Worm (Caenorhabditis elegans) whole organism, late embryonic: ENCODE data around the gene K04G11.3.

ENCODE experiments used
- C38D4.7 ChIP-seq: fragments of 200-800 bp; sonication (Bioruptor generic); optimal IDR thresholded peaks from 2 replicates; lab custom pipeline; 2018; ENCODE audit warnings: mild to moderate bottlenecking, missing genetic modification characterization, moderate library complexity, missing compliant biosample characterization
- K09A11.1 ChIP-seq: sonication (generic microtip); optimal IDR thresholded peaks from 2 replicates; lab custom pipeline; 2017; ENCODE audit warnings: antibody characterized with exemption, mild to moderate bottlenecking, missing genetic modification characterization, missing compliant biosample characterization; ENCODE audit not compliant: insufficient read depth
- T23F11.4 ChIP-seq: fragments of 200-800 bp; sonication (Bioruptor generic); optimal IDR thresholded peaks from 2 replicates; lab custom pipeline; 2018; ENCODE audit warnings: mild to moderate bottlenecking, missing genetic modification characterization, missing compliant biosample characterization
- ahr-1 ChIP-seq: sonication (generic microtip); optimal IDR thresholded peaks from 2 replicates; lab custom pipeline; 2016; ENCODE audit warnings: missing genetic modification characterization, missing compliant biosample characterization
- ama-1 ChIP-seq: fragments of 150-350 bp; optimal IDR thresholded peaks from 2 replicates; lab custom pipeline; 2014
- ceh-14 ChIP-seq: sonication (generic microtip); optimal IDR thresholded peaks from 2 replicates; lab custom pipeline; 2016; ENCODE audit warnings: missing genotype, missing genetic modification characterization, missing compliant biosample characterization
- ceh-18 ChIP-seq: sonication (generic microtip); optimal IDR thresholded peaks from 2 replicates; lab custom pipeline; 2016; ENCODE audit warnings: missing genetic modification characterization, missing compliant biosample characterization
- ceh-2 ChIP-seq: sonication (generic microtip); optimal IDR thresholded peaks from 2 replicates; lab custom pipeline; 2016; ENCODE audit warnings: missing genotype, missing genetic modification characterization, missing compliant biosample characterization
- ceh-22 ChIP-seq: sonication (generic microtip); optimal IDR thresholded peaks from 2 replicates; lab custom pipeline; 2017; ENCODE audit warnings: missing biosample characterization, missing genetic modification characterization
- ceh-24 ChIP-seq: sonication (generic microtip); optimal IDR thresholded peaks from 2 replicates; lab custom pipeline; 2016; ENCODE audit warnings: mild to moderate bottlenecking, missing genetic modification characterization, missing compliant biosample characterization
- ceh-31 ChIP-seq: sonication (generic microtip); optimal IDR thresholded peaks from 2 replicates; lab custom pipeline; 2016; ENCODE audit warnings: missing genetic modification characterization, missing compliant biosample characterization
- ceh-34 ChIP-seq: sonication (generic microtip); optimal IDR thresholded peaks from 2 replicates; lab custom pipeline; 2016; ENCODE audit warnings: mild to moderate bottlenecking, missing genetic modification characterization, missing compliant biosample characterization
- ceh-45 ChIP-seq: fragments of 200-800 bp; sonication (Bioruptor generic); IDR thresholded peaks from 2 replicates; pipeline ENCODE4 v1.3.6; 2022; ENCODE audit warnings: missing genetic modification reagents, missing genetic modification characterization, missing compliant biosample characterization
- ceh-6 ChIP-seq: fragments of 200-800 bp; sonication (Bioruptor generic); optimal IDR thresholded peaks from 2 replicates; lab custom pipeline; 2018; ENCODE audit warnings: mild to moderate bottlenecking, missing genetic modification characterization, missing compliant biosample characterization
- ets-4 ChIP-seq: sonication (generic microtip); optimal IDR thresholded peaks from 2 replicates; lab custom pipeline; 2016; ENCODE audit warnings: missing genetic modification characterization, missing compliant biosample characterization
- eyg-1 ChIP-seq: sonication (generic microtip); optimal IDR thresholded peaks from 2 replicates; lab custom pipeline; 2016; ENCODE audit warnings: missing genotype, missing genetic modification characterization, missing compliant biosample characterization
- fkh-6 ChIP-seq: sonication (generic microtip); optimal IDR thresholded peaks from 2 replicates; lab custom pipeline; 2016; ENCODE audit warnings: missing genetic modification characterization, missing compliant biosample characterization
- hlh-6 ChIP-seq: sonication (generic microtip); optimal IDR thresholded peaks from 2 replicates; lab custom pipeline; 2016; ENCODE audit warnings: missing genotype, missing genetic modification characterization, missing compliant biosample characterization
- hlh-8 ChIP-seq: sonication (generic microtip); optimal IDR thresholded peaks from 2 replicates; lab custom pipeline; 2016; ENCODE audit warnings: missing genotype, missing genetic modification characterization, missing compliant biosample characterization
- lim-6 ChIP-seq: sonication (generic microtip); optimal IDR thresholded peaks from 2 replicates; lab custom pipeline; 2016; ENCODE audit warnings: missing genetic modification characterization, missing compliant biosample characterization
- nfya-1 ChIP-seq: sonication (generic microtip); optimal IDR thresholded peaks from 2 replicates; lab custom pipeline; 2017; ENCODE audit warnings: missing genetic modification characterization, mild to moderate bottlenecking, missing compliant biosample characterization, antibody characterized with exemption, moderate library complexity
- pag-3 ChIP-seq: sonication (generic microtip); optimal IDR thresholded peaks from 2 replicates; lab custom pipeline; 2016; ENCODE audit warnings: missing compliant biosample characterization, missing genetic modification characterization, borderline replicate concordance
- pat-9 ChIP-seq: fragments of 200-800 bp; sonication (Bioruptor generic); optimal IDR thresholded peaks from 2 replicates; lab custom pipeline; 2018; ENCODE audit warnings: mild to moderate bottlenecking, missing genetic modification characterization, moderate library complexity, missing compliant biosample characterization
- pax-1 ChIP-seq: fragments of 150-350 bp; optimal IDR thresholded peaks from 2 replicates; lab custom pipeline; 2014; ENCODE audit warnings: missing biosample characterization, missing genetic modification characterization
- pha-2 ChIP-seq: sonication (generic microtip); optimal IDR thresholded peaks from 2 replicates; lab custom pipeline; 2017; ENCODE audit warnings: mild to moderate bottlenecking, missing genetic modification characterization, missing compliant biosample characterization
- pha-4 ChIP-seq: fragments of 150-350 bp; optimal IDR thresholded peaks from 2 replicates; lab custom pipeline; 2018; ENCODE audit warnings: missing biosample characterization, missing genetic modification reagents, missing genetic modification characterization
- ref-2 ChIP-seq: sonication (generic microtip); optimal IDR thresholded peaks from 2 replicates; lab custom pipeline; 2016; ENCODE audit warnings: missing genetic modification characterization, missing compliant biosample characterization
- rnt-1 ChIP-seq: sonication (generic microtip); optimal IDR thresholded peaks from 2 replicates; lab custom pipeline; 2016; ENCODE audit warnings: missing genetic modification characterization, missing compliant biosample characterization
- sdc-2 ChIP-seq: sonication (generic microtip); optimal IDR thresholded peaks from 2 replicates; lab custom pipeline; 2016; ENCODE audit warnings: missing genotype, missing genetic modification characterization, missing compliant biosample characterization
- sox-4 ChIP-seq: sonication (generic microtip); optimal IDR thresholded peaks from 2 replicates; lab custom pipeline; 2017; ENCODE audit warnings: mild to moderate bottlenecking, missing genetic modification characterization, inconsistent platforms, missing compliant biosample characterization
- syd-9 ChIP-seq: sonication (generic microtip); optimal IDR thresholded peaks from 2 replicates; lab custom pipeline; 2016; ENCODE audit warnings: mild to moderate bottlenecking, missing genetic modification characterization, moderate library complexity, missing compliant biosample characterization
- tbx-2 ChIP-seq: sonication (generic microtip); optimal IDR thresholded peaks from 2 replicates; lab custom pipeline; 2016; ENCODE audit warnings: missing genetic modification characterization, missing compliant biosample characterization
- ttx-3 ChIP-seq: sonication (generic microtip); optimal IDR thresholded peaks from 2 replicates; lab custom pipeline; 2016; ENCODE audit warnings: missing genetic modification reagents, missing genetic modification characterization, missing compliant biosample characterization
- unc-3 ChIP-seq, 2 experiments: fragments of 200-800 bp in 1 of 2; sonication (Bioruptor generic) in 1 of 2; sonication (generic microtip) in 1 of 2; conservative IDR thresholded peaks in 1 of 2; optimal IDR thresholded peaks in 1 of 2; 2 replicates each; pipeline versions ENCODE4 v1.3.6 to Lab custom; 2016 to 2022; ENCODE audit warnings: missing compliant biosample characterization in 2 of 2, missing genetic modification characterization in 2 of 2, missing genetic modification reagents in 1 of 2
- unc-42 ChIP-seq: sonication (generic microtip); optimal IDR thresholded peaks from 2 replicates; lab custom pipeline; 2016; ENCODE audit warnings: missing genotype, missing genetic modification characterization, missing compliant biosample characterization
- unc-55 ChIP-seq: sonication (generic microtip); optimal IDR thresholded peaks from 2 replicates; lab custom pipeline; 2017; ENCODE audit warnings: missing biosample characterization, missing genetic modification reagents, missing genetic modification characterization
- unc-86 ChIP-seq: sonication (generic microtip); optimal IDR thresholded peaks from 2 replicates; lab custom pipeline; 2016; ENCODE audit warnings: missing genetic modification characterization, missing compliant biosample characterization
- zip-5 ChIP-seq: sonication (generic microtip); optimal IDR thresholded peaks from 2 replicates; lab custom pipeline; 2016; ENCODE audit warnings: missing genetic modification characterization, missing compliant biosample characterization
- ztf-16 ChIP-seq: sonication (generic microtip); optimal IDR thresholded peaks from 2 replicates; lab custom pipeline; 2017; ENCODE audit warnings: missing genetic modification characterization, missing compliant biosample characterization

Gene K04G11.3

DNA sequence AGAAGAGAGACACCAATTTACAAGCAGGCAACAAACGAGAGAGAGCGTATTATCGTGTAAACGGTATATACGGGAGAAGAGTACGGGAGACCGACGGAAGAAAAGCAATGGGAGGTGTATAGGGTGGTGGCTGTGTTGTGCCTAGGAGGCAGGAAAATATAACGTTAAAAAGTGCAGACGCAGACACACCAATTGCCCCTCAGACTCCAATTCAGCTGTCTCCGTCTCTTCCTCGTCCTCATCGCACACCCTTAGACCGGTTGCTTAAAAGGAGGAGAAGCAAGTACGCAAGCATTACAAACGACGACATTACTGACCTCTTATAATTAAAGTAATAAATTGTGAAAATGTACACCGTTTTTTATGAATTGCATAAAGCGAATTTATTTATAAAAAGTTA, 35.1 kb downstream of the K04G11.3 start (continued):
- no peak for TF ChIP-seq unc-3 (GFP tag; conservative IDR thresholded peaks at IDR 0.05; lab: Robert Waterston, UW)
- no peak for TF ChIP-seq unc-3 (tag; optimal IDR thresholded peaks at IDR 0.05; lab: Kevin White, UChicago)
- no peak for TF ChIP-seq unc-86 (tag; lab: Kevin White, UChicago)
- TF ChIP-seq tbx-2 (tag; lab: Kevin White, UChicago) = peak; percentile 73
- no peak for TF ChIP-seq ceh-45 (GFP tag; lab: Robert Waterston, UW)
- peak; percentile 70 for TF ChIP-seq sdc-2 (tag; lab: Kevin White, UChicago)
- no peak for TF ChIP-seq pha-4 (tag; lab: Kevin White, UChicago)
- peak; percentile 57 for TF ChIP-seq pha-2 (tag; lab: Kevin White, UChicago)
- no peak for TF ChIP-seq rnt-1 (tag; lab: Kevin White, UChicago)
- TF ChIP-seq lim-6 (tag; lab: Kevin White, UChicago) = no peak
- no peak for TF ChIP-seq hlh-8 (tag; lab: Kevin White, UChicago)
- TF ChIP-seq fkh-6 (tag; lab: Kevin White, UChicago) = no peak
- TF ChIP-seq pax-1 (tag; lab: Kevin White, UChicago) = peak; percentile 39
- peak; percentile 84 for TF ChIP-seq ref-2 (tag; lab: Kevin White, UChicago)
- TF ChIP-seq pag-3 (tag; lab: Kevin White, UChicago) = no peak
- TF ChIP-seq ceh-14 (tag; lab: Kevin White, UChicago) = no peak
- TF ChIP-seq C38D4.7 (GFP tag; lab: Kevin White, UChicago) = peak; percentile 9
- TF ChIP-seq zip-5 (tag; lab: Kevin White, UChicago) = no peak
- peak; percentile 63 for TF ChIP-seq ceh-2
- TF ChIP-seq ttx-3 = no peak
- TF ChIP-seq ahr-1 (tag; lab: Kevin White, UChicago) = peak; percentile 5
- no peak for TF ChIP-seq syd-9
- TF ChIP-seq ceh-34 (tag; lab: Kevin White, UChicago) = peak; percentile 64
- TF ChIP-seq ama-1 (lab: Kevin White, UChicago) = no peak
- TF ChIP-seq ceh-31 (tag; lab: Kevin White, UChicago) = peak; percentile 87
- no peak for TF ChIP-seq ceh-24 (tag; lab: Kevin White, UChicago)
- peak; percentile 55 for TF ChIP-seq unc-55 (GFP tag; lab: Kevin White, UChicago)
- no peak for TF ChIP-seq hlh-6 (tag; lab: Kevin White, UChicago)
- TF ChIP-seq ceh-22 (tag; lab: Kevin White, UChicago) = peak; percentile 46
- no peak for TF ChIP-seq sox-4
- peak; percentile 32 for TF ChIP-seq ets-4 (tag; lab: Kevin White, UChicago)

DNA sequence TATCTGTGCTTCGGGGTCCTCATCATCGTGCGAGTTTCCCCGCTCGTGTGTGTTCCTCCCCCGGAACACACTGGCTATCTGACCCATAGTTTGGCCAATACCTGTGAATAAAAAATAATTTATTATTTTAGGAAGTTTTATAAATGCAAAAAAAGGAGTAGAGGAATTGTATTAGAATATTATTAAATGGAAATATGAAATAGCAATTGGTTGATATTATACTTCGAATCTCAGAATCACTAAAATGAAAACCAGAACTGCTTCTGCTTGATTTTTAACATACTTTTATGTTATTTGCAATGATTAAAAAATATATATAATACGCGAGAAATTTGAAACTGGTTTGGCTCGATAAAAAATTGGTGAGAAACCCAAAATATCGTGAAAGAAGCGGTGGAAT, 35.9 kb downstream of the K04G11.3 start, which contains the start of gene mgrn-1:
Gene mgrn-1 (minus strand): TSS at position 101 of the 400 bp plus-strand sequence.
- TF ChIP-seq ets-4 (tag; lab: Kevin White, UChicago) (no peak), ceh-6 (GFP tag; lab: Kevin White, UChicago) (no peak), T23F11.4 (GFP tag; lab: Kevin White, UChicago) (no peak), nfya-1 (tag; lab: Kevin White, UChicago) (no peak), sox-4 (no peak)

DNA sequence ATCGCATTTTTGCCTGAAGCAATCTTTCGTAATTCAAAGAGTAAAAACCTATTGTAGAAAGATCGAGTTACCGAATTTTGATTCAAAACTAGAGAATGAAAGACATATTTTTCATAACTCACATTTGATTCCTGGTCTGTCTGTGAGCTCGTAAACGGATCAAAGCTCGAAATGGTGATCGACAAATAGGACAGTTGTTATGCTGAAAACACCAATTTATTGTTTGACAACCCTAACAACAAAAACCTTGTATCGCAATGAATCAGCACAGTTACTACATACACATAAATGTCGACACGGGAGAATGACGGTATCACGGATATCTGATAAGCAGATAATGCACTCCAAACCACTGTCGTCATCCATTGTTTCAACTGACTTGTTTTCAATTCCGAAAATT, 37.8 kb downstream of the K04G11.3 start:
- TF ChIP-seq unc-42 (tag; lab: Kevin White, UChicago) = no peak
- no peak for TF ChIP-seq ama-1 (lab: Kevin White, UChicago)
- no peak for TF ChIP-seq ceh-18 (tag; lab: Kevin White, UChicago)
- TF ChIP-seq T23F11.4 (GFP tag; lab: Kevin White, UChicago) = no peak
- no peak for TF ChIP-seq K09A11.1 (tag; lab: Kevin White, UChicago)
- TF ChIP-seq pat-9 (tag; lab: Kevin White, UChicago) = no peak
- no peak for TF ChIP-seq pha-2 (tag; lab: Kevin White, UChicago)
- no peak for TF ChIP-seq ztf-16 (tag; lab: Kevin White, UChicago)
- TF ChIP-seq ets-4 (tag; lab: Kevin White, UChicago) = no peak
- no peak for TF ChIP-seq ttx-3
- no peak for TF ChIP-seq eyg-1 (tag; lab: Kevin White, UChicago)
